Fruit fly (Drosophila melanogaster): ENCODE results near the gene Akap200.

Akap200 gene

dm6 chr2L:8420259-8420930 lies 4.9 kb downstream of the Akap200 start (continued):
- peak; percentile 8 for TF ChIP-seq CG30403 (GFP tag; optimal IDR thresholded peaks at IDR 0.05)
- peak; percentile 5 for TF ChIP-seq az2 (GFP tag; optimal IDR thresholded peaks at IDR 0.05)
- TF ChIP-seq CG7839 (tag; optimal IDR thresholded peaks at IDR 0.05), result peak; percentile 7
- TF ChIP-seq Trl (optimal IDR thresholded peaks at IDR 0.05), result peak; percentile 78
- TF ChIP-seq Trl (GFP tag; optimal IDR thresholded peaks at IDR 0.05), result no peak
- peak; percentile 10 for TF ChIP-seq kni (GFP tag; optimal IDR thresholded peaks at IDR 0.05)
- peak; percentile 31; the same call in 1 of the 2 replicates for TF ChIP-seq chm (GFP tag; IDR thresholded peaks at IDR 0.05)
- TF ChIP-seq sens (GFP tag), result peak; percentile 77
- TF ChIP-seq PHDP (tag; optimal IDR thresholded peaks at IDR 0.05), result peak; percentile 11
- TF ChIP-seq tup (GFP tag; optimal IDR thresholded peaks at IDR 0.05), result no peak
- TF ChIP-seq row (GFP tag; IDR thresholded peaks at IDR 0.05), result peak; percentile 42; the same call in 2 of the 3 replicates
- TF ChIP-seq Rfx (GFP tag; IDR thresholded peaks at IDR 0.05), result peak; percentile 27; the same call in 1 of the 2 replicates

- TF ChIP-seq Doc3 (GFP tag; IDR thresholded peaks at IDR 0.05; ENCODE audit: partially characterized antibody) (no peak), CG31365 (tag; optimal IDR thresholded peaks at IDR 0.05) (no peak), kni (GFP tag; optimal IDR thresholded peaks at IDR 0.05) (peak; percentile 58), sens (GFP tag) (peak; percentile 44)
Observed at dm6 chr2L:8421717-8422116, 6.2 kb downstream of the Akap200 start.

- TF ChIP-seq sc (optimal IDR thresholded peaks at IDR 0.05) (no peak), sc (GFP tag; optimal IDR thresholded peaks at IDR 0.05) (no peak), Med (GFP tag) (peak; percentile 27), Lpt (GFP tag; optimal IDR thresholded peaks at IDR 0.05) (no peak), CG7372 (GFP tag; IDR thresholded peaks at IDR 0.05) (no peak), row (GFP tag; IDR thresholded peaks at IDR 0.05) (no peak), trh (GFP tag; optimal IDR thresholded peaks at IDR 0.05) (no peak), CG8924 (tag; optimal IDR thresholded peaks at IDR 0.05) (no peak), hth (optimal IDR thresholded peaks at IDR 0.05) (no peak), z (GFP tag; IDR thresholded peaks at IDR 0.05) (peak; percentile 79), Ets65A (GFP tag) (peak; percentile 3), Dll (GFP tag; IDR thresholded peaks at IDR 0.05; ENCODE audit: partially characterized antibody) (no peak), Nf-YC (tag; optimal IDR thresholded peaks at IDR 0.05) (no peak), CG8281 (tag; optimal IDR thresholded peaks at IDR 0.05) (peak; percentile 98)
Observed at dm6 chr2L:8423047-8423446, 7.6 kb downstream of the Akap200 start.

- TF ChIP-seq CG2116 (GFP tag; optimal IDR thresholded peaks at IDR 0.05) (peak; percentile 8), fd64A (GFP tag; optimal IDR thresholded peaks at IDR 0.05) (peak; percentile 42), lab (GFP tag; optimal IDR thresholded peaks at IDR 0.05) (no peak), Atf-2 (GFP tag; optimal IDR thresholded peaks at IDR 0.05) (no peak), sens (GFP tag) (peak; percentile 84), dpn (GFP tag; optimal IDR thresholded peaks at IDR 0.05) (no peak), CG5180 (GFP tag; optimal IDR thresholded peaks at IDR 0.05) (peak; percentile 9), H2.0 (GFP tag; IDR thresholded peaks at IDR 0.05) (no peak), CG17361 (GFP tag; IDR thresholded peaks at IDR 0.05) (peak; percentile 44; the same call in 2 of the 3 replicates), CG16813 (GFP tag; IDR thresholded peaks at IDR 0.05; ENCODE audit: partially characterized antibody) (no peak), vvl (GFP tag; IDR thresholded peaks at IDR 0.05) (0 out of 2 replicates have a peak, but pooled peaks have one; percentile 6), D (optimal IDR thresholded peaks at IDR 0.05) (peak; percentile 43), D (GFP tag; optimal IDR thresholded peaks at IDR 0.05) (no peak), kay (GFP tag; optimal IDR thresholded peaks at IDR 0.05) (peak; percentile 14), scrt (GFP tag; optimal IDR thresholded peaks at IDR 0.05) (no peak), Doc2 (GFP tag; IDR thresholded peaks at IDR 0.05) (no peak), CG15601 (tag; optimal IDR thresholded peaks at IDR 0.05) (peak; percentile 25), psq (GFP tag; optimal IDR thresholded peaks at IDR 0.05) (no peak), Med (GFP tag) (peak; percentile 44), CG6813 (GFP tag; optimal IDR thresholded peaks at IDR 0.05) (no peak), CG1529 (GFP tag; optimal IDR thresholded peaks at IDR 0.05) (peak; percentile 27)
Observed at dm6 chr2L:8423460-8424089, 8.1 kb downstream of the Akap200 start.

Data from whole organism, embryonic.